Worm (Caenorhabditis elegans): Measurements from ENCODE around the gene T25F10.3.

Gene T25F10.3

DNA sequence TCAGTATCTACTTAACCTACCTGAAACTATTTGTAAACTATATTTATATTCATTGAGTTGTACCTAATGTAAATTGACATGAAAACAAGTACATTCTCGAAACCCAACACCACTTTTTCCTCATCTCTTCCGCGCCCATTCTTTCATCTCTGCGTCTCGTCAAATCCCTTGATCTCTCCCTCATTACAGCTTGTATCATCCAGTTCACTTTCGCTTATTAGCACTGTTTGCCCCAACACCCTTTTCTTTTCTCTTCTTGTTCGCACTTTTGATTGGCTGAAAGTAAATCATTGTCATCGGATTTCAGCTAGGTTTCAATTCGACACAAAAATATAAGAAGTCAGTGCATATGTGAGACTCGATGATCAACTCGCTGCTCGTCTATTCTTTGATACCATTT is at the start of gene T25F10.3:
T25F10.3 (plus strand) TSS at position 308 of the 400 bp plus-strand sequence.
- TF ChIP-seq F23B12.7 (tag; optimal IDR thresholded peaks at IDR 0.05; ENCODE audit: insufficient read depth) (no peak), nfya-1 (tag; optimal IDR thresholded peaks at IDR 0.05; ENCODE audit: borderline replicate concordance, insufficient read depth) (no peak), madf-6 (GFP tag; IDR thresholded peaks at IDR 0.05) (no peak), hmg-1.2 (GFP tag; IDR thresholded peaks at IDR 0.05) (0 out of 2 replicates have a peak, but pooled peaks have one; percentile 13), dox-1 (GFP tag; IDR thresholded peaks at IDR 0.05) (no peak), let-526 (GFP tag; IDR thresholded peaks at IDR 0.05) (no peak)

DNA sequence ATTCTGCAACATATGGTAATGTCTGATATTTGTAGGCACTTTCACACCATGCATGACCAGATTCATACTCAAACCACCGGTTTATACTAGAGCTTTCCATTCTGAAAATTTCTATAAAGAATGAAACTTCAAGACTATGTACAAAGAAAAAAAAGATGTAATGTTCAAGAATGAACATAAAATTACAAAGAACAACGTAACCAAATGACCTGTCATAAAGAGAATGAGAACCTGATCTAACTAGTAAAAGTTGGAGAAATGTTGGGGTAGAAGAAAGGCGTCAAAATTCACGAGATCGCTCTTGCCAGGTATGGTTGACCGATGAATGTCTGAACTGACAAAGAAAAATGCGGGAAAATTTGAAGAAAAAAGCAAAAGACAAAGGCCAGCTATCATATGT is 47.3 kb upstream of the T25F10.3 start, which contains the start of gene W02F12.2:
W02F12.2 (minus strand) TSS at position 101 of the 400 bp plus-strand sequence.
- TF ChIP-seq K11D2.4 (GFP tag; IDR thresholded peaks at IDR 0.05) (no peak), F23B12.7 (tag; optimal IDR thresholded peaks at IDR 0.05; ENCODE audit: insufficient read depth) (no peak), lag-1 (GFP tag; IDR thresholded peaks at IDR 0.05) (no peak), unc-130 (GFP tag; optimal IDR thresholded peaks at IDR 0.05) (no peak), ekl-4 (GFP tag; IDR thresholded peaks at IDR 0.05) (no peak), nfyb-1 (GFP tag; IDR thresholded peaks at IDR 0.05) (no peak), ceh-100 (GFP tag; IDR thresholded peaks at IDR 0.05) (no peak), mxl-1 (tag; optimal IDR thresholded peaks at IDR 0.05) (no peak), F52B5.7 (tag; optimal IDR thresholded peaks at IDR 0.05) (no peak), bed-1 (GFP tag; IDR thresholded peaks at IDR 0.05) (no peak), lsl-1 (GFP tag; optimal IDR thresholded peaks at IDR 0.05) (no peak), lin-35 (GFP tag; optimal IDR thresholded peaks at IDR 0.05) (no peak), madf-10 (tag; optimal IDR thresholded peaks at IDR 0.05) (no peak), ceh-27 (GFP tag; optimal IDR thresholded peaks at IDR 0.05) (no peak), atf-7 (tag; optimal IDR thresholded peaks at IDR 0.05) (no peak), F39B2.1 (GFP tag; IDR thresholded peaks at IDR 0.05) (no peak), egl-44 (GFP tag; IDR thresholded peaks at IDR 0.05) (no peak)

DNA sequence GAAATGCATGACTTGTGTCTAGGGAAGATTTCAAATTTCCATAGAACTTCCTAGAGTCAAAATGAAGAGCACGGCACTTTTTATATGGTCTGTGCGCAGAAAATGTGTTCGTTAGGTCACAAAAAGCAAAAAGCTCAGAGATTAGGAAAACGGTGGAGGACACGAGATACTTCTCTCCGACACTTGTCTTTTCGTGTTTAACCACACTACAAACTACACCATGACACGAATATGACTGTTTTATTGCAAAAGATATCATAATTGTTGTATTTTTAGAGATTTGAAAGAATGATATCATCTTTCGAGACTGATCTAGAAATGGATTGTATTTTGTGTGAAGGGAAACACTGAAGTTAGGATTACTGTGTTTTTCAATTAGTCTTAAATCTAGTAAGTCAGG is 45.9 kb upstream of the T25F10.3 start:
- TF ChIP-seq ztf-26 (tag; optimal IDR thresholded peaks at IDR 0.05): no peak
- no peak for TF ChIP-seq F52B5.7 (tag; optimal IDR thresholded peaks at IDR 0.05)
- TF ChIP-seq let-526 (GFP tag; IDR thresholded peaks at IDR 0.05): no peak
- TF ChIP-seq ztf-6 (GFP tag; IDR thresholded peaks at IDR 0.05): no peak
- TF ChIP-seq lag-1 (GFP tag; IDR thresholded peaks at IDR 0.05): no peak
- TF ChIP-seq mes-4 (tag; optimal IDR thresholded peaks at IDR 0.05): no peak
- no peak for TF ChIP-seq C17E4.6 (GFP tag; IDR thresholded peaks at IDR 0.05)
- no peak for TF ChIP-seq ceh-79 (tag; optimal IDR thresholded peaks at IDR 0.05)
- no peak for TF ChIP-seq pbrm-1 (GFP tag; IDR thresholded peaks at IDR 0.05)
- TF ChIP-seq ztf-28 (GFP tag; IDR thresholded peaks at IDR 0.05): no peak
- no peak for TF ChIP-seq Y56A3A.18 (GFP tag; IDR thresholded peaks at IDR 0.05)
- no peak for TF ChIP-seq sdz-38 (tag; optimal IDR thresholded peaks at IDR 0.05)
- TF ChIP-seq snpc-4 (GFP tag; optimal IDR thresholded peaks at IDR 0.05): no peak
- no peak for TF ChIP-seq snpc-4 (tag; optimal IDR thresholded peaks at IDR 0.05)
- TF ChIP-seq mel-28 (tag; optimal IDR thresholded peaks at IDR 0.05; ENCODE audit: borderline replicate concordance): no peak
- no peak for TF ChIP-seq chd-7 (tag; optimal IDR thresholded peaks at IDR 0.05)
- TF ChIP-seq him-1 (tag; optimal IDR thresholded peaks at IDR 0.05): no peak
- no peak for TF ChIP-seq B0336.3 (GFP tag; IDR thresholded peaks at IDR 0.05)

All from whole organism, young adult.